Fruit fly (Drosophila melanogaster) whole organism, adult: ENCODE measurements around the gene Slh.

ENCODE experiments used
- CG11617 ChIP-seq: fragments of 200-800 bp; sonication (Bioruptor generic); optimal IDR thresholded peaks from 2 replicates; lab custom pipeline; 2017; ENCODE audit warnings: mild to moderate bottlenecking, missing biosample characterization, missing genetic modification reagents, missing genetic modification characterization
- CG12768 ChIP-seq: fragments of 200-800 bp; sonication (Bioruptor generic); optimal IDR thresholded peaks from 2 replicates; lab custom pipeline; 2017; ENCODE audit warnings: missing biosample characterization, missing genetic modification characterization, mild to moderate bottlenecking, moderate library complexity, missing genetic modification reagents
- CG1620 ChIP-seq: fragments of 200-800 bp; sonication (Bioruptor generic); optimal IDR thresholded peaks from 2 replicates; lab custom pipeline; 2016; ENCODE audit warnings: missing biosample characterization, missing genetic modification characterization
- CG33017 ChIP-seq: fragments of 200-800 bp; sonication (Bioruptor generic); optimal IDR thresholded peaks from 2 replicates; lab custom pipeline; 2018; ENCODE audit warnings: missing biosample characterization, mild to moderate bottlenecking, missing genetic modification characterization, moderate library complexity
- CG5204 ChIP-seq: fragments of 200-800 bp; sonication (Bioruptor generic); optimal IDR thresholded peaks from 2 replicates; lab custom pipeline; 2016; ENCODE audit warnings: missing biosample characterization, missing genetic modification characterization
- CG7101 ChIP-seq: fragments of 200-800 bp; sonication (Bioruptor generic); optimal IDR thresholded peaks from 2 replicates; lab custom pipeline; 2018; ENCODE audit warnings: missing biosample characterization, mild to moderate bottlenecking, missing genetic modification characterization, moderate library complexity
- Crg-1 ChIP-seq: fragments of 200-800 bp; sonication (Bioruptor generic); optimal IDR thresholded peaks from 2 replicates; lab custom pipeline; 2016; ENCODE audit warnings: missing biosample characterization, missing genetic modification characterization
- Mnt ChIP-seq: fragments of 200-800 bp; sonication (Bioruptor generic); optimal IDR thresholded peaks from 2 replicates; lab custom pipeline; 2016; ENCODE audit warnings: missing biosample characterization, mild to moderate bottlenecking, missing genetic modification characterization
- cic ChIP-seq: fragments of 200-800 bp; sonication (Bioruptor generic); optimal IDR thresholded peaks from 2 replicates; lab custom pipeline; 2017; ENCODE audit warnings: missing biosample characterization, mild to moderate bottlenecking, missing genetic modification characterization, moderate library complexity
- cnc ChIP-seq, 2 experiments: fragments of >200 bp; optimal IDR thresholded peaks; 2 replicates each; lab custom pipeline; 2017
- ovo ChIP-seq: fragments of 200-800 bp; sonication (Bioruptor generic); optimal IDR thresholded peaks from 2 replicates; lab custom pipeline; 2016; ENCODE audit warnings: missing biosample characterization, missing genetic modification characterization
- pad ChIP-seq: fragments of 200-800 bp; sonication (Bioruptor generic); optimal IDR thresholded peaks from 3 replicates; lab custom pipeline; 2017; ENCODE audit warnings: missing biosample characterization, missing genetic modification characterization, mild to moderate bottlenecking, moderate library complexity, missing genetic modification reagents
- tj ChIP-seq: fragments of 200-800 bp; sonication (Bioruptor generic); optimal IDR thresholded peaks from 3 replicates; lab custom pipeline; 2017; ENCODE audit warnings: missing biosample characterization, mild to moderate bottlenecking, missing genetic modification characterization, moderate library complexity
- toe ChIP-seq: fragments of 200-800 bp; sonication (Bioruptor generic); optimal IDR thresholded peaks from 2 replicates; lab custom pipeline; 2016; ENCODE audit warnings: missing biosample characterization, missing genetic modification characterization

DNA sequence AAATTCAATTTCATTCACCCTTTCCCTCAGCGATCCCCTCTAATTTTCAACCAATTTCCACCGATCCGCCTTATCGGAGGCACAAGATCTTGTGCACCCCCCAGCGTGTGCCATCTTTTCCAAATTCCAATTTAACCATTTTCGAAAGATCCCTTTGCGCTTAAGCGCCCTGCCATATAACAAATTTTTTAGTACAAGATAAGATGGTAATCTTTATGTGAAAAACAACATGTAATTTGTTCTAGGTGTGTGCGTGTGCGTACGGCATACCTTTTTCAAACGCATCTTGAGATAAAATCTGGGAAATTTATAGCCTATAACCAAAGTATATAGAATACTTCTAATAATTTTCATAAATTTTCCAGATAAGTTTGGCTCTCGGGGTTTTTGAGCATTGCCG lies 38.7 kb downstream of the Slh start:
- TF ChIP-seq cic (GFP tag; lab: Kevin White, UChicago) = no peak
- no peak for TF ChIP-seq pad (GFP tag; lab: Kevin White, UChicago)
- TF ChIP-seq CG7101 = no peak
- TF ChIP-seq cnc (optimal IDR thresholded peaks at IDR 0.05; lab: Kevin White, UChicago) = no peak
- no peak for TF ChIP-seq CG1620 (GFP tag; lab: Kevin White, UChicago)
- TF ChIP-seq CG33017 (tag; lab: Kevin White, UChicago) = no peak
- no peak for TF ChIP-seq Crg-1
- no peak for TF ChIP-seq CG12768 (GFP tag; lab: Kevin White, UChicago)
- no peak for TF ChIP-seq CG11617
- TF ChIP-seq CG5204 (GFP tag; lab: Kevin White, UChicago) = no peak
- no peak for TF ChIP-seq tj
- no peak for TF ChIP-seq ovo (GFP tag; lab: Kevin White, UChicago)
- no peak for TF ChIP-seq Mnt (GFP tag; lab: Kevin White, UChicago)
- TF ChIP-seq toe = no peak
